Fruit fly (Drosophila melanogaster): ENCODE results near the gene ras.

The ras gene

dm6 chrX:10744773-10745589, 679 bp downstream of the ras start, which contains the start of gene stx (continued):
- TF ChIP-seq CG2678 (tag; optimal IDR thresholded peaks at IDR 0.05), result peak; percentile 27
- no peak for TF ChIP-seq Ada2b (GFP tag; IDR thresholded peaks at IDR 0.05)
- TF ChIP-seq zfh2 (GFP tag; optimal IDR thresholded peaks at IDR 0.05), result no peak
- peak; percentile 47 for TF ChIP-seq CG12071 (GFP tag; optimal IDR thresholded peaks at IDR 0.05)
- TF ChIP-seq sens-2 (GFP tag; IDR thresholded peaks at IDR 0.05), result no peak
- TF ChIP-seq CG43689 (GFP tag; IDR thresholded peaks at IDR 0.05), result no peak
- no peak for TF ChIP-seq CG1647 (GFP tag; optimal IDR thresholded peaks at IDR 0.05)
- TF ChIP-seq grau (tag; optimal IDR thresholded peaks at IDR 0.05), result peak; percentile 2
- TF ChIP-seq CG10979 (tag; optimal IDR thresholded peaks at IDR 0.05), result no peak
- peak; percentile 57; the same call in 1 of the 2 replicates for TF ChIP-seq sim (GFP tag; IDR thresholded peaks at IDR 0.05)
- no peak for TF ChIP-seq CG6765 (GFP tag; optimal IDR thresholded peaks at IDR 0.05)
- peak; percentile 95 for TF ChIP-seq CG13287 (GFP tag; IDR thresholded peaks at IDR 0.05; ENCODE audit: partially characterized antibody)
- no peak for TF ChIP-seq sc (optimal IDR thresholded peaks at IDR 0.05)
- TF ChIP-seq sc (GFP tag; optimal IDR thresholded peaks at IDR 0.05), result no peak
- no peak for TF ChIP-seq D19B (GFP tag; optimal IDR thresholded peaks at IDR 0.05)
- TF ChIP-seq Oli (tag; optimal IDR thresholded peaks at IDR 0.05), result no peak
- TF ChIP-seq ato (GFP tag; IDR thresholded peaks at IDR 0.05; ENCODE audit: partially characterized antibody), result peak; percentile 90
- no peak for TF ChIP-seq ro (GFP tag; IDR thresholded peaks at IDR 0.05)
- TF ChIP-seq Aef1 (GFP tag; IDR thresholded peaks at IDR 0.05), result no peak
- TF ChIP-seq nerfin-1 (tag; optimal IDR thresholded peaks at IDR 0.05), result no peak
- no peak for TF ChIP-seq CG15479 (GFP tag; optimal IDR thresholded peaks at IDR 0.05)
- peak; percentile 28 for TF ChIP-seq CG10431 (GFP tag; optimal IDR thresholded peaks at IDR 0.05)
- TF ChIP-seq btn (GFP tag; optimal IDR thresholded peaks at IDR 0.05), result no peak
- no peak for TF ChIP-seq emc (GFP tag; optimal IDR thresholded peaks at IDR 0.05)
- TF ChIP-seq H15 (GFP tag; IDR thresholded peaks at IDR 0.05), result 0 out of 3 replicates have a peak, but pooled peaks have one; percentile 27
- TF ChIP-seq CG4404 (GFP tag; IDR thresholded peaks at IDR 0.05), result no peak
- peak; percentile 21 for TF ChIP-seq Meics (GFP tag; optimal IDR thresholded peaks at IDR 0.05)
- TF ChIP-seq run (tag; optimal IDR thresholded peaks at IDR 0.05), result no peak
- TF ChIP-seq CG11560 (tag; IDR thresholded peaks at IDR 0.05), result 0 out of 3 replicates have a peak, but pooled peaks have one; percentile 15
- no peak for TF ChIP-seq CG16863 (GFP tag; optimal IDR thresholded peaks at IDR 0.05)
- TF ChIP-seq sug (tag; optimal IDR thresholded peaks at IDR 0.05), result peak; percentile 42
- TF ChIP-seq Sry-δ (GFP tag; optimal IDR thresholded peaks at IDR 0.05), result peak; percentile 89
- TF ChIP-seq CG5180 (GFP tag; optimal IDR thresholded peaks at IDR 0.05), result peak; percentile 0
- TF ChIP-seq chinmo (GFP tag; IDR thresholded peaks at IDR 0.05; ENCODE audit: partially characterized antibody), result peak; percentile 56; the same call in 3 of the 4 replicates
- TF ChIP-seq Mad (GFP tag; optimal IDR thresholded peaks at IDR 0.05), result no peak
- TF ChIP-seq eyg (GFP tag; optimal IDR thresholded peaks at IDR 0.05), result no peak
- TF ChIP-seq oc (tag; optimal IDR thresholded peaks at IDR 0.05), result no peak
- TF ChIP-seq CG4617 (GFP tag; optimal IDR thresholded peaks at IDR 0.05; ENCODE audit: borderline replicate concordance), result no peak
- peak; percentile 18 for TF ChIP-seq CG18476 (GFP tag; optimal IDR thresholded peaks at IDR 0.05)
- TF ChIP-seq CG13123 (GFP tag; optimal IDR thresholded peaks at IDR 0.05), result no peak
- no peak for TF ChIP-seq esg (GFP tag; conservative IDR thresholded peaks at IDR 0.05)
- no peak for TF ChIP-seq sd (tag; optimal IDR thresholded peaks at IDR 0.05)
- TF ChIP-seq Atf3 (GFP tag; optimal IDR thresholded peaks at IDR 0.05), result no peak
- TF ChIP-seq CG17912 (GFP tag; optimal IDR thresholded peaks at IDR 0.05), result peak; percentile 24
- TF ChIP-seq schlank (tag; optimal IDR thresholded peaks at IDR 0.05), result peak; percentile 5
- no peak for TF ChIP-seq chn (GFP tag; optimal IDR thresholded peaks at IDR 0.05)
- peak; percentile 94 for TF ChIP-seq CG34224 (GFP tag; IDR thresholded peaks at IDR 0.05; ENCODE audit: partially characterized antibody)
- TF ChIP-seq CG10267 (tag; optimal IDR thresholded peaks at IDR 0.05), result peak; percentile 63
- TF ChIP-seq MESR4 (GFP tag; optimal IDR thresholded peaks at IDR 0.05), result peak; percentile 85

All from whole organism, embryonic.